Worm (Caenorhabditis elegans) whole organism, L2 larva: Measurements from ENCODE around the gene K10D11.2.

Experiments used
- C34F6.9 ChIP-seq: fragments of 150-350 bp; optimal IDR thresholded peaks from 2 replicates; lab custom pipeline; 2014; ENCODE audit warnings: missing biosample characterization, missing genetic modification characterization
- F13H6.1 ChIP-seq: sonication (generic microtip); optimal IDR thresholded peaks from 2 replicates; lab custom pipeline; 2016; ENCODE audit warnings: missing genetic modification characterization, missing compliant biosample characterization
- R02D3.7 ChIP-seq: fragments of 150-350 bp; optimal IDR thresholded peaks from 2 replicates; lab custom pipeline; 2014; ENCODE audit warnings: missing biosample characterization, missing genetic modification characterization
- Y55F3AM.14 ChIP-seq: fragments of 200-800 bp; sonication (Bioruptor generic); optimal IDR thresholded peaks from 2 replicates; lab custom pipeline; 2018; ENCODE audit warnings: mild to moderate bottlenecking, missing genetic modification characterization, missing compliant biosample characterization
- ZK546.5 ChIP-seq: sonication (generic microtip); optimal IDR thresholded peaks from 2 replicates; lab custom pipeline; 2017; ENCODE audit warnings: missing biosample characterization, missing genetic modification characterization
- alr-1 ChIP-seq: fragments of 150-350 bp; optimal IDR thresholded peaks from 2 replicates; lab custom pipeline; 2014; ENCODE audit warnings: missing biosample characterization, missing genetic modification characterization
- aly-2 ChIP-seq: fragments of 150-350 bp; optimal IDR thresholded peaks from 2 replicates; lab custom pipeline; 2014; ENCODE audit warnings: missing biosample characterization, missing genetic modification characterization
- ama-1 ChIP-seq: fragments of 150-350 bp; optimal IDR thresholded peaks from 2 replicates; lab custom pipeline; 2018; ENCODE audit warnings: inconsistent platforms
- blmp-1 ChIP-seq: sonication (generic microtip); optimal IDR thresholded peaks from 2 replicates; lab custom pipeline; 2017; ENCODE audit warnings: missing genetic modification characterization, mild to moderate bottlenecking, missing compliant biosample characterization, antibody characterized with exemption, moderate library complexity; ENCODE audit not compliant: insufficient read depth
- ceh-16 ChIP-seq: fragments of 150-350 bp; optimal IDR thresholded peaks from 2 replicates; lab custom pipeline; 2014; ENCODE audit warnings: missing biosample characterization, missing genetic modification characterization
- crh-2 ChIP-seq: sonication (generic microtip); optimal IDR thresholded peaks from 2 replicates; lab custom pipeline; 2017; ENCODE audit warnings: missing biosample characterization, missing genetic modification characterization
- dmd-4 ChIP-seq: sonication (generic microtip); optimal IDR thresholded peaks from 2 replicates; lab custom pipeline; 2017; ENCODE audit warnings: missing biosample characterization, missing genetic modification characterization
- egl-27 ChIP-seq: sonication (generic microtip); optimal IDR thresholded peaks from 3 replicates; lab custom pipeline; 2017; ENCODE audit warnings: missing biosample characterization, missing genetic modification reagents, missing genetic modification characterization
- elt-3 ChIP-seq: sonication (generic microtip); optimal IDR thresholded peaks from 2 replicates; lab custom pipeline; 2017; ENCODE audit warnings: missing biosample characterization, missing genetic modification characterization
- fos-1 ChIP-seq: fragments of 150-350 bp; optimal IDR thresholded peaks from 2 replicates; lab custom pipeline; 2014; ENCODE audit warnings: missing biosample characterization, missing genetic modification characterization
- gmeb-1 ChIP-seq: fragments of 150-350 bp; optimal IDR thresholded peaks from 2 replicates; lab custom pipeline; 2014; ENCODE audit warnings: missing biosample characterization, missing genetic modification characterization
- lin-11 ChIP-seq: fragments of 150-350 bp; sonication (generic microtip); optimal IDR thresholded peaks from 2 replicates; lab custom pipeline; 2014; ENCODE audit warnings: missing biosample characterization, missing genetic modification characterization, inconsistent platforms, mixed read lengths
- lin-13 ChIP-seq: fragments of 150-350 bp; optimal IDR thresholded peaks from 2 replicates; lab custom pipeline; 2014; ENCODE audit warnings: missing biosample characterization, missing genetic modification reagents, missing genetic modification characterization
- mab-5 ChIP-seq: fragments of 150-350 bp; optimal IDR thresholded peaks from 2 replicates; lab custom pipeline; 2014; ENCODE audit warnings: missing biosample characterization, missing genetic modification characterization
- mbf-1 ChIP-seq: sonication (generic microtip); optimal IDR thresholded peaks from 2 replicates; lab custom pipeline; 2017; ENCODE audit warnings: missing biosample characterization, missing genetic modification characterization
- mdl-1 ChIP-seq, 2 experiments: fragments of 150-350 bp in 1 of 2; sonication (generic microtip) in 1 of 2; optimal IDR thresholded peaks; 2 replicates each; lab custom pipeline; 2017; ENCODE audit warnings: missing biosample characterization in 2 of 2, missing genetic modification characterization in 2 of 2
- nhr-10 ChIP-seq: sonication (generic microtip); optimal IDR thresholded peaks from 2 replicates; lab custom pipeline; 2017; ENCODE audit warnings: missing biosample characterization, missing genetic modification characterization
- nhr-11 ChIP-seq: fragments of 150-350 bp; optimal IDR thresholded peaks from 2 replicates; lab custom pipeline; 2014; ENCODE audit warnings: missing biosample characterization, missing genetic modification characterization
- nhr-12 ChIP-seq: fragments of 150-350 bp; optimal IDR thresholded peaks from 2 replicates; lab custom pipeline; 2014; ENCODE audit warnings: missing biosample characterization, missing genetic modification characterization
- nhr-129 ChIP-seq: fragments of 150-350 bp; optimal IDR thresholded peaks from 2 replicates; lab custom pipeline; 2014; ENCODE audit warnings: missing biosample characterization, missing genetic modification characterization
- nhr-21 ChIP-seq: fragments of 150-350 bp; optimal IDR thresholded peaks from 2 replicates; lab custom pipeline; 2014; ENCODE audit warnings: missing biosample characterization, missing genetic modification characterization
- nhr-23 ChIP-seq: fragments of 150-350 bp; optimal IDR thresholded peaks from 2 replicates; lab custom pipeline; 2014; ENCODE audit warnings: missing biosample characterization, missing genetic modification reagents, missing genetic modification characterization
- nhr-237 ChIP-seq: fragments of 150-350 bp; optimal IDR thresholded peaks from 2 replicates; lab custom pipeline; 2014; ENCODE audit warnings: missing biosample characterization, missing genetic modification characterization
- nhr-25 ChIP-seq: fragments of 150-350 bp; sonication (generic microtip); optimal IDR thresholded peaks from 3 replicates; lab custom pipeline; 2014; ENCODE audit warnings: missing biosample characterization, missing genetic modification characterization
- nhr-6 ChIP-seq: fragments of 150-350 bp; optimal IDR thresholded peaks from 2 replicates; lab custom pipeline; 2014; ENCODE audit warnings: missing biosample characterization, missing genetic modification characterization
- sem-4 ChIP-seq: fragments of 150-350 bp; optimal IDR thresholded peaks from 2 replicates; lab custom pipeline; 2014; ENCODE audit warnings: missing biosample characterization, missing genetic modification reagents, missing genetic modification characterization
- skn-1 ChIP-seq: sonication (generic microtip); optimal IDR thresholded peaks from 2 replicates; lab custom pipeline; 2017; ENCODE audit warnings: missing biosample characterization, missing genetic modification characterization
- sma-3 ChIP-seq: sonication (generic microtip); optimal IDR thresholded peaks from 2 replicates; lab custom pipeline; 2016; ENCODE audit warnings: missing genetic modification reagents, missing genetic modification characterization, missing compliant biosample characterization
- sma-9 ChIP-seq, 2 experiments: fragments of 150-350 bp in 1 of 2; sonication (generic microtip) in 1 of 2; optimal IDR thresholded peaks; 2 replicates each; lab custom pipeline; 2014 to 2016; ENCODE audit warnings: missing genetic modification characterization in 2 of 2, mild to moderate bottlenecking in 1 of 2, missing biosample characterization in 1 of 2, missing compliant biosample characterization in 1 of 2, missing genetic modification reagents in 1 of 2, moderate library complexity in 1 of 2
- snpc-4 ChIP-seq: fragments of 150-350 bp; optimal IDR thresholded peaks from 2 replicates; lab custom pipeline; 2014; ENCODE audit warnings: missing biosample characterization, missing genetic modification characterization
- unc-39 ChIP-seq: fragments of 150-350 bp; optimal IDR thresholded peaks from 2 replicates; lab custom pipeline; 2014; ENCODE audit warnings: missing biosample characterization, missing genetic modification characterization
- unc-62 ChIP-seq: fragments of 150-350 bp; optimal IDR thresholded peaks from 2 replicates; lab custom pipeline; 2014; ENCODE audit warnings: missing biosample characterization, missing genetic modification reagents, missing genetic modification characterization
- ztf-1 ChIP-seq: fragments of 200-800 bp; sonication (Bioruptor generic); conservative IDR thresholded peaks from 2 replicates; pipeline ENCODE4 v1.3.6; 2022; ENCODE audit warnings: missing genetic modification characterization, missing compliant biosample characterization
- ztf-11 ChIP-seq: sonication (generic microtip); optimal IDR thresholded peaks from 2 replicates; lab custom pipeline; 2017; ENCODE audit warnings: missing biosample characterization, missing genetic modification characterization
- ztf-4 ChIP-seq: fragments of 150-350 bp; optimal IDR thresholded peaks from 2 replicates; lab custom pipeline; 2014; ENCODE audit warnings: missing biosample characterization, missing genetic modification characterization

K10D11.2 gene

ce11 chrIV:12978307-12979036 lies at the start of gene K10D11.2:
Gene K10D11.2 (plus strand): TSS chrIV:12978986.
- TF ChIP-seq lin-11 (tag; lab: Kevin White, UChicago), result no peak
- TF ChIP-seq ZK546.5 (tag; lab: Kevin White, UChicago), result no peak
- no peak for TF ChIP-seq dmd-4
- TF ChIP-seq elt-3 (tag; lab: Kevin White, UChicago), result no peak
- TF ChIP-seq unc-39 (tag; lab: Kevin White, UChicago), result no peak
- TF ChIP-seq sma-9 (GFP tag; optimal IDR thresholded peaks at IDR 0.05; lab: Kevin White, UChicago), result peak; percentile 34
- no peak for TF ChIP-seq sma-9 (tag; optimal IDR thresholded peaks at IDR 0.05; lab: Kevin White, UChicago)
- TF ChIP-seq nhr-237 (tag; lab: Kevin White, UChicago), result no peak
- TF ChIP-seq gmeb-1, result no peak
- TF ChIP-seq ama-1 (lab: Kevin White, UChicago), result no peak
- TF ChIP-seq skn-1, result no peak
- TF ChIP-seq fos-1 (tag; lab: Kevin White, UChicago), result peak; percentile 46
- TF ChIP-seq nhr-12 (tag; lab: Kevin White, UChicago), result no peak
- TF ChIP-seq egl-27 (tag; lab: Kevin White, UChicago), result no peak
- no peak for TF ChIP-seq unc-62 (GFP tag; lab: Kevin White, UChicago)
- TF ChIP-seq mab-5 (tag; lab: Kevin White, UChicago), result no peak
- TF ChIP-seq, all 48 proteins: peak for 2

- TF ChIP-seq skn-1, result no peak
- TF ChIP-seq unc-62 (GFP tag; lab: Kevin White, UChicago), result no peak
- TF ChIP-seq ztf-1 (GFP tag; lab: Robert Waterston, UW), result no peak
- no peak for TF ChIP-seq ceh-16 (tag; lab: Kevin White, UChicago)
- TF ChIP-seq nhr-6, result no peak
- no peak for TF ChIP-seq mbf-1 (tag; lab: Kevin White, UChicago)
- peak; percentile 67 for TF ChIP-seq sma-9 (GFP tag; optimal IDR thresholded peaks at IDR 0.05; lab: Kevin White, UChicago)
- TF ChIP-seq sma-9 (tag; optimal IDR thresholded peaks at IDR 0.05; lab: Kevin White, UChicago), result no peak
- TF ChIP-seq ztf-11 (tag; lab: Kevin White, UChicago), result no peak
- TF ChIP-seq gmeb-1, result peak; percentile 24
- TF ChIP-seq ZK546.5 (tag; lab: Kevin White, UChicago), result no peak
- no peak for TF ChIP-seq nhr-25 (tag; lab: Kevin White, UChicago)
- no peak for TF ChIP-seq ztf-4 (tag; lab: Kevin White, UChicago)
- TF ChIP-seq ama-1 (lab: Kevin White, UChicago), result no peak
- no peak for TF ChIP-seq nhr-21 (tag; lab: Kevin White, UChicago)
- no peak for TF ChIP-seq blmp-1 (tag; lab: Kevin White, UChicago)
- TF ChIP-seq F13H6.1, result no peak
- TF ChIP-seq C34F6.9 (tag; lab: Kevin White, UChicago), result no peak
- no peak for TF ChIP-seq mab-5 (tag; lab: Kevin White, UChicago)
- no peak for TF ChIP-seq nhr-10
- no peak for TF ChIP-seq alr-1 (tag; lab: Kevin White, UChicago)
- no peak for TF ChIP-seq sem-4
- no peak for TF ChIP-seq Y55F3AM.14 (GFP tag; lab: Kevin White, UChicago)
- TF ChIP-seq lin-13 (GFP tag; lab: Kevin White, UChicago), result no peak
- no peak for TF ChIP-seq elt-3 (tag; lab: Kevin White, UChicago)
- peak; percentile 52 for TF ChIP-seq sma-3 (GFP tag; lab: Kevin White, UChicago)
- peak; percentile 90 for TF ChIP-seq fos-1 (tag; lab: Kevin White, UChicago)
- TF ChIP-seq nhr-129 (tag; lab: Kevin White, UChicago), result no peak
- TF ChIP-seq snpc-4, result no peak
- no peak for TF ChIP-seq R02D3.7
- peak; percentile 41 for TF ChIP-seq crh-2
- TF ChIP-seq nhr-11, result no peak
- no peak for TF ChIP-seq lin-11 (tag; lab: Kevin White, UChicago)
- TF ChIP-seq nhr-12 (tag; lab: Kevin White, UChicago), result no peak
Measured at ce11 chrIV:12936221-12936776, 42.5 kb upstream of the K10D11.2 start, which contains the start of the genes cld-1 and dod-21. Gene cld-1 (minus strand): TSS chrIV:12936271. Gene dod-21 (plus strand): TSS chrIV:12936738.

- TF ChIP-seq nhr-21 (tag; lab: Kevin White, UChicago), result no peak
- TF ChIP-seq aly-2 (tag; lab: Kevin White, UChicago), result no peak
- no peak for TF ChIP-seq nhr-23 (tag; lab: Kevin White, UChicago)
- TF ChIP-seq mdl-1 (tag; optimal IDR thresholded peaks at IDR 0.05; lab: Kevin White, UChicago), result no peak
- TF ChIP-seq nhr-237 (tag; lab: Kevin White, UChicago), result no peak
- TF ChIP-seq elt-3 (tag; lab: Kevin White, UChicago), result no peak
- TF ChIP-seq nhr-12 (tag; lab: Kevin White, UChicago), result no peak
- no peak for TF ChIP-seq dmd-4
- TF ChIP-seq nhr-11, result no peak
- no peak for TF ChIP-seq ama-1 (lab: Kevin White, UChicago)
Measured at ce11 chrIV:12941254-12941653, 37.5 kb upstream of the K10D11.2 start, which contains the start of gene dod-24. Gene dod-24 (minus strand): TSS chrIV:12941354.
